Worm (Caenorhabditis elegans) whole organism, midembryonic: ENCODE results near the gene F38A5.2.

ENCODE experiments used
- T22C8.4 ChIP-seq: fragments of 200-800 bp; sonication (Bioruptor generic); IDR thresholded peaks from 2 replicates; pipeline ENCODE4 v1.3.6; 2022; ENCODE audit warnings: missing genetic modification characterization, missing compliant biosample characterization
- cog-1 ChIP-seq: sonication (generic microtip); optimal IDR thresholded peaks from 2 replicates; lab custom pipeline; 2016; ENCODE audit warnings: missing genetic modification characterization, missing compliant biosample characterization
- flt-1 ChIP-seq: fragments of 200-800 bp; sonication (Bioruptor generic); IDR thresholded peaks from 2 replicates; pipeline ENCODE4 v1.3.6; 2022; ENCODE audit warnings: missing genetic modification characterization, missing compliant biosample characterization
- klf-2 ChIP-seq: fragments of 200-800 bp; sonication (Bioruptor generic); conservative IDR thresholded peaks from 2 replicates; pipeline ENCODE4 v1.3.6; 2022; ENCODE audit warnings: missing genetic modification reagents, missing genetic modification characterization, missing compliant biosample characterization
- med-1 ChIP-seq: sonication (generic microtip); optimal IDR thresholded peaks from 2 replicates; lab custom pipeline; 2017; ENCODE audit warnings: missing genetic modification characterization, mild to moderate bottlenecking, missing compliant biosample characterization, antibody characterized with exemption, missing genetic modification reagents; ENCODE audit not compliant: insufficient read depth
- ref-1 ChIP-seq: fragments of 200-800 bp; sonication (Bioruptor generic); conservative IDR thresholded peaks from 2 replicates; pipeline ENCODE4 v1.3.6; 2022; ENCODE audit warnings: missing genetic modification reagents, missing genetic modification characterization, missing compliant biosample characterization
- tab-1 ChIP-seq: fragments of 200-800 bp; sonication (Bioruptor generic); IDR thresholded peaks from 2 replicates; pipeline ENCODE4 v1.3.6; 2022; ENCODE audit warnings: missing genetic modification characterization, missing compliant biosample characterization
- ztf-23 ChIP-seq: fragments of 200-800 bp; sonication (Bioruptor generic); IDR thresholded peaks from 2 replicates; pipeline ENCODE4 v1.3.6; 2022; ENCODE audit warnings: missing genetic modification reagents, missing genetic modification characterization, missing compliant biosample characterization
- ztf-29 ChIP-seq: fragments of 200-800 bp; sonication (Bioruptor generic); IDR thresholded peaks from 2 replicates; pipeline ENCODE4 v1.3.6; 2022; ENCODE audit warnings: missing genetic modification reagents, missing genetic modification characterization, missing compliant biosample characterization

Gene F38A5.2

ce11 chrIV:6552036-6552435, 33.2 kb downstream of the F38A5.2 start:
- TF ChIP-seq cog-1 (tag; lab: Kevin White, UChicago) (no peak), med-1 (GFP tag; lab: Kevin White, UChicago) (no peak), tab-1 (no peak), flt-1 (GFP tag; lab: Robert Waterston, UW) (no peak), ref-1 (no peak), ztf-23 (GFP tag; lab: Robert Waterston, UW) (no peak), klf-2 (GFP tag; lab: Robert Waterston, UW) (no peak)

ce11 chrIV:6548609-6549008, 36.6 kb downstream of the F38A5.2 start, which contains the start of gene fan-1:
TSS of gene fan-1 (plus strand) at chrIV:6548686.
- no peak for TF ChIP-seq flt-1 (GFP tag; lab: Robert Waterston, UW)
- TF ChIP-seq ztf-23 (GFP tag; lab: Robert Waterston, UW) = 0 out of 2 replicates have a peak, but pooled peaks have one; percentile 40

- TF ChIP-seq cog-1 (tag; lab: Kevin White, UChicago) = no peak
These were observed 37.8 kb downstream of the F38A5.2 start for ce11 chrIV:6547397-6547796.

- TF ChIP-seq tab-1 = no peak
These were observed 42.2 kb downstream of the F38A5.2 start for ce11 chrIV:6542962-6543361.

- no peak for TF ChIP-seq med-1 (GFP tag; lab: Kevin White, UChicago)
- no peak for TF ChIP-seq T22C8.4
These were observed 43.8 kb downstream of the F38A5.2 start, which contains the start of gene C01G5.25 for ce11 chrIV:6541435-6541834. TSS of gene C01G5.25 (plus strand) at chrIV:6541684.

ce11 chrIV:6535908-6536307, 49.3 kb downstream of the F38A5.2 start, which contains the start of gene C01G5.3:
TSS of gene C01G5.3 (plus strand) at chrIV:6536208.
- no peak for TF ChIP-seq klf-2 (GFP tag; lab: Robert Waterston, UW)
- no peak for TF ChIP-seq ztf-23 (GFP tag; lab: Robert Waterston, UW)
- TF ChIP-seq ztf-29 (GFP tag; lab: Robert Waterston, UW) = no peak
- no peak for TF ChIP-seq flt-1 (GFP tag; lab: Robert Waterston, UW)
- TF ChIP-seq T22C8.4 = no peak
- TF ChIP-seq cog-1 (tag; lab: Kevin White, UChicago) = no peak
- TF ChIP-seq tab-1 = no peak
- no peak for TF ChIP-seq med-1 (GFP tag; lab: Kevin White, UChicago)
- TF ChIP-seq ref-1 = no peak
